Worm (Caenorhabditis elegans) whole organism, L1 larva: Measurements from ENCODE around the gene mtm-3.

Experiments
- ces-1 ChIP-seq: fragments of 150-350 bp; optimal IDR thresholded peaks from 2 replicates; lab custom pipeline; 2014; ENCODE audit warnings: missing biosample characterization, missing genetic modification reagents, missing genetic modification characterization
- efl-1 ChIP-seq, 4 experiments: fragments of 150-350 bp; optimal IDR thresholded peaks in 3 of 4; peaks in 1 of 4; 1 replicate in 1 of 4; 2 replicates in 3 of 4; lab custom pipeline; 2014; ENCODE audit warnings: missing biosample characterization in 2 of 4, missing genetic modification characterization in 2 of 4, missing genetic modification reagents in 2 of 4
- snpc-4 ChIP-seq: fragments of 150-350 bp; optimal IDR thresholded peaks from 2 replicates; lab custom pipeline; 2014; ENCODE audit warnings: missing biosample characterization, missing genetic modification characterization
- unc-86 ChIP-seq: sonication (generic microtip); optimal IDR thresholded peaks from 2 replicates; lab custom pipeline; 2016; ENCODE audit warnings: missing genetic modification characterization, missing compliant biosample characterization

ce11 chrIII:3799213-3799612 is 1.1 kb downstream of the mtm-3 start:
- TF ChIP-seq efl-1 (optimal IDR thresholded peaks at IDR 0.05; lab: Kevin White, UChicago): peak; percentile 12 to 22
- TF ChIP-seq efl-1 (GFP tag; optimal IDR thresholded peaks at IDR 0.05 in 1 of 2; lab: Kevin White, UChicago): peak in 1 of 2 experiments; percentile 83
- TF ChIP-seq unc-86 (tag; lab: Kevin White, UChicago): no peak
- TF ChIP-seq snpc-4 (tag; lab: Kevin White, UChicago): no peak
- TF ChIP-seq ces-1 (GFP tag; lab: Kevin White, UChicago): no peak
